Fruit fly (Drosophila melanogaster) whole organism, embryonic: ENCODE results near the gene CG34041.

ENCODE experiments used
- Atf-2 ChIP-seq: fragments of 200-800 bp; sonication (Bioruptor generic); optimal IDR thresholded peaks from 2 replicates; lab custom pipeline; 2016; ENCODE audit warnings: missing biosample characterization, missing genetic modification characterization
- CG10209 ChIP-seq: fragments of 200-800 bp; sonication (Bioruptor generic); optimal IDR thresholded peaks from 3 replicates; lab custom pipeline; 2017; ENCODE audit warnings: missing biosample characterization, mild to moderate bottlenecking, missing genetic modification characterization, missing genetic modification reagents
- CG11093 ChIP-seq: fragments of 200-800 bp; sonication (Bioruptor generic); IDR thresholded peaks from 3 replicates; pipeline ENCODE4 v1.3.6; 2022; ENCODE audit warnings: missing biosample characterization, missing genetic modification characterization
- CG12236 ChIP-seq: fragments of 200-800 bp; sonication (Bioruptor generic); optimal IDR thresholded peaks from 2 replicates; lab custom pipeline; 2016; ENCODE audit warnings: missing biosample characterization, missing genetic modification characterization
- CG12744 ChIP-seq: fragments of 200-800 bp; sonication (Bioruptor generic); optimal IDR thresholded peaks from 2 replicates; lab custom pipeline; 2016; ENCODE audit warnings: missing biosample characterization, missing genetic modification characterization
- CG14860 ChIP-seq: fragments of 200-800 bp; sonication (Bioruptor generic); IDR thresholded peaks from 3 replicates; pipeline ENCODE4 v1.3.6; 2022; ENCODE audit warnings: missing biosample characterization, missing genetic modification characterization; ENCODE audit not compliant: partially characterized antibody
- CG17385 ChIP-seq: fragments of 200-800 bp; sonication (Bioruptor generic); optimal IDR thresholded peaks from 3 replicates; lab custom pipeline; 2018; ENCODE audit warnings: missing biosample characterization, mild to moderate bottlenecking, missing genetic modification characterization
- CG18262 ChIP-seq: fragments of 200-800 bp; optimal IDR thresholded peaks from 3 replicates; lab custom pipeline; 2019; ENCODE audit warnings: missing biosample characterization, mild to moderate bottlenecking, missing genetic modification characterization, moderate library complexity
- CG2678 ChIP-seq: fragments of 200-800 bp; sonication (Bioruptor generic); optimal IDR thresholded peaks from 3 replicates; lab custom pipeline; 2019; ENCODE audit warnings: missing biosample characterization, mild to moderate bottlenecking, missing genetic modification characterization, moderate library complexity
- CG30431 ChIP-seq: fragments of 200-800 bp; sonication (Bioruptor generic); optimal IDR thresholded peaks from 2 replicates; lab custom pipeline; 2017; ENCODE audit warnings: missing biosample characterization, missing genetic modification characterization
- CG34224 ChIP-seq: fragments of 200-800 bp; sonication (Bioruptor generic); IDR thresholded peaks from 3 replicates; pipeline ENCODE4 v1.3.6; 2022; ENCODE audit warnings: missing biosample characterization, missing genetic modification characterization; ENCODE audit not compliant: partially characterized antibody
- CG42726 ChIP-seq: fragments of 200-800 bp; sonication (Bioruptor generic); IDR thresholded peaks from 2 replicates; pipeline ENCODE4 v1.3.6; 2022; ENCODE audit warnings: missing biosample characterization, missing genetic modification characterization; ENCODE audit not compliant: partially characterized antibody
- CG6272 ChIP-seq: fragments of 200-800 bp; sonication (Bioruptor generic); IDR thresholded peaks from 2 replicates; pipeline ENCODE4 v1.3.6; 2022; ENCODE audit warnings: missing biosample characterization, missing genetic modification characterization
- CG6791 ChIP-seq: fragments of 200-800 bp; sonication (Bioruptor generic); IDR thresholded peaks from 3 replicates; pipeline ENCODE4 v1.3.6; 2022; ENCODE audit warnings: missing biosample characterization, missing genetic modification characterization; ENCODE audit not compliant: partially characterized antibody
- CG7928 ChIP-seq: fragments of 200-800 bp; sonication (Bioruptor generic); optimal IDR thresholded peaks from 2 replicates; lab custom pipeline; 2017; ENCODE audit warnings: missing biosample characterization, mild to moderate bottlenecking, missing genetic modification characterization
- CG8290 ChIP-seq, 3 experiments: fragments of 200-800 bp; sonication (Bioruptor generic); optimal IDR thresholded peaks; 2 replicates each; lab custom pipeline; 2016 to 2019; ENCODE audit warnings: missing biosample characterization in 3 of 3, missing genetic modification characterization in 3 of 3, mild to moderate bottlenecking in 2 of 3, moderate library complexity in 1 of 3
- CG8388 ChIP-seq: fragments of 200-800 bp; sonication (Bioruptor generic); optimal IDR thresholded peaks from 2 replicates; lab custom pipeline; 2019; ENCODE audit warnings: missing biosample characterization, mild to moderate bottlenecking, missing genetic modification characterization, moderate library complexity
- CkIIα-i1 ChIP-seq: fragments of 200-800 bp; sonication (Bioruptor generic); IDR thresholded peaks from 2 replicates; pipeline ENCODE4 v1.3.6; 2022; ENCODE audit warnings: missing biosample characterization, missing genetic modification characterization
- D ChIP-seq, 2 experiments: fragments of 200-800 bp in 1 of 2; fragments of >200 bp in 1 of 2; sonication (Bioruptor generic) in 1 of 2; optimal IDR thresholded peaks; 2 replicates in 1 of 2; 3 replicates in 1 of 2; lab custom pipeline; 2017; ENCODE audit warnings: mild to moderate bottlenecking in 1 of 2, missing biosample characterization in 1 of 2, missing genetic modification characterization in 1 of 2, missing genetic modification reagents in 1 of 2
- HLH4C ChIP-seq: fragments of 200-800 bp; sonication (Bioruptor generic); IDR thresholded peaks from 3 replicates; pipeline ENCODE4 v1.3.6; 2022; ENCODE audit warnings: missing biosample characterization, missing genetic modification characterization; ENCODE audit not compliant: partially characterized antibody
- NFAT ChIP-seq: fragments of 200-800 bp; sonication (Bioruptor generic); IDR thresholded peaks from 2 replicates; pipeline ENCODE4 v1.3.6; 2022; ENCODE audit warnings: missing biosample characterization, missing genetic modification characterization
- Pdp1 ChIP-seq, 2 experiments: fragments of 200-800 bp; sonication (Bioruptor generic); optimal IDR thresholded peaks; 3 replicates each; lab custom pipeline; 2016; ENCODE audit warnings: missing biosample characterization in 2 of 2, missing genetic modification characterization in 2 of 2, mild to moderate bottlenecking in 1 of 2, moderate library complexity in 1 of 2
- Sry-β ChIP-seq: fragments of 200-800 bp; sonication (Bioruptor generic); optimal IDR thresholded peaks from 2 replicates; lab custom pipeline; 2018; ENCODE audit warnings: missing biosample characterization, mild to moderate bottlenecking, missing genetic modification characterization, moderate library complexity
- Usf ChIP-seq: fragments of 200-800 bp; sonication (Bioruptor generic); optimal IDR thresholded peaks from 2 replicates; lab custom pipeline; 2017; ENCODE audit warnings: missing genotype, missing biosample characterization, missing genetic modification characterization
- bigmax ChIP-seq: fragments of 200-800 bp; sonication (Bioruptor generic); optimal IDR thresholded peaks from 2 replicates; lab custom pipeline; 2018; ENCODE audit warnings: missing biosample characterization, mild to moderate bottlenecking, missing genetic modification characterization
- cas ChIP-seq: fragments of 200-800 bp; sonication (Bioruptor generic); IDR thresholded peaks from 2 replicates; pipeline ENCODE4 v1.3.6; 2022; ENCODE audit warnings: missing biosample characterization, missing genetic modification characterization
- chn ChIP-seq: fragments of 200-800 bp; sonication (Bioruptor generic); optimal IDR thresholded peaks from 2 replicates; lab custom pipeline; 2016; ENCODE audit warnings: missing biosample characterization, missing genetic modification characterization
- crol ChIP-seq: fragments of 200-800 bp; sonication (Bioruptor generic); IDR thresholded peaks from 2 replicates; pipeline ENCODE4 v1.3.6; 2022; ENCODE audit warnings: missing biosample characterization, missing genetic modification characterization
- dati ChIP-seq: fragments of 200-800 bp; sonication (Bioruptor generic); IDR thresholded peaks from 2 replicates; pipeline ENCODE4 v1.3.6; 2022; ENCODE audit warnings: missing biosample characterization, missing genetic modification characterization
- emc ChIP-seq: fragments of 200-800 bp; sonication (Bioruptor generic); optimal IDR thresholded peaks from 2 replicates; lab custom pipeline; 2016; ENCODE audit warnings: missing biosample characterization, missing genetic modification characterization
- en ChIP-seq: fragments of 200-800 bp; sonication (Bioruptor generic); optimal IDR thresholded peaks from 2 replicates; lab custom pipeline; 2016; ENCODE audit warnings: missing biosample characterization, missing genetic modification characterization
- exex ChIP-seq: fragments of 200-800 bp; sonication (Bioruptor generic); optimal IDR thresholded peaks from 4 replicates; lab custom pipeline; 2018; ENCODE audit warnings: missing biosample characterization, mild to moderate bottlenecking, missing genetic modification characterization, moderate library complexity
- fd102C ChIP-seq: fragments of 200-800 bp; sonication (Bioruptor generic); optimal IDR thresholded peaks from 2 replicates; lab custom pipeline; 2018; ENCODE audit warnings: missing biosample characterization, mild to moderate bottlenecking, missing genetic modification characterization, moderate library complexity
- fru ChIP-seq: fragments of >200 bp; optimal IDR thresholded peaks from 2 replicates; lab custom pipeline; 2017
- ftz-f1 ChIP-seq: fragments of 200-800 bp; sonication (Bioruptor generic); optimal IDR thresholded peaks from 2 replicates; lab custom pipeline; 2016; ENCODE audit warnings: missing biosample characterization, missing genetic modification characterization
- gt ChIP-seq: fragments of 200-800 bp; sonication (Bioruptor generic); IDR thresholded peaks from 2 replicates; pipeline ENCODE4 v1.3.6; 2022; ENCODE audit warnings: missing biosample characterization, missing genetic modification characterization
- jumu ChIP-seq: fragments of 200-800 bp; sonication (Bioruptor generic); optimal IDR thresholded peaks from 3 replicates; lab custom pipeline; 2016; ENCODE audit warnings: missing biosample characterization, missing genetic modification characterization
- ken ChIP-seq: fragments of 200-800 bp; sonication (Bioruptor generic); IDR thresholded peaks from 3 replicates; pipeline ENCODE4 v1.3.6; 2022; ENCODE audit warnings: missing biosample characterization, missing genetic modification characterization
- mirr ChIP-seq: fragments of 200-800 bp; sonication (Bioruptor generic); optimal IDR thresholded peaks from 3 replicates; lab custom pipeline; 2018; ENCODE audit warnings: missing biosample characterization, mild to moderate bottlenecking, missing genetic modification characterization
- nom ChIP-seq: fragments of 200-800 bp; sonication (Bioruptor generic); optimal IDR thresholded peaks from 2 replicates; lab custom pipeline; 2017; ENCODE audit warnings: missing biosample characterization, missing genetic modification characterization, mild to moderate bottlenecking, moderate library complexity, missing genetic modification reagents
- otp ChIP-seq: fragments of 200-800 bp; sonication (Bioruptor generic); IDR thresholded peaks from 3 replicates; pipeline ENCODE4, ENCODE4 v1.3.6; 2022; ENCODE audit warnings: missing biosample characterization, missing genetic modification characterization
- p53 ChIP-seq: fragments of 200-800 bp; sonication (Bioruptor generic); optimal IDR thresholded peaks from 2 replicates; lab custom pipeline; 2016; ENCODE audit warnings: missing biosample characterization, missing genetic modification characterization
- pb ChIP-seq: fragments of 200-800 bp; sonication (Bioruptor generic); optimal IDR thresholded peaks from 3 replicates; lab custom pipeline; 2016; ENCODE audit warnings: missing biosample characterization, missing genetic modification characterization
- pfk ChIP-seq: fragments of 200-800 bp; sonication (Bioruptor generic); optimal IDR thresholded peaks from 2 replicates; lab custom pipeline; 2018; ENCODE audit warnings: missing biosample characterization, mild to moderate bottlenecking, missing genetic modification characterization, moderate library complexity
- pho ChIP-seq: fragments of 200-800 bp; sonication (Bioruptor generic); optimal IDR thresholded peaks from 2 replicates; lab custom pipeline; 2016; ENCODE audit warnings: missing biosample characterization, missing genetic modification characterization
- phol ChIP-seq: fragments of 200-800 bp; sonication (Bioruptor generic); optimal IDR thresholded peaks from 3 replicates; lab custom pipeline; 2018; ENCODE audit warnings: missing biosample characterization, mild to moderate bottlenecking, missing genetic modification characterization, moderate library complexity
- shn ChIP-seq: fragments of 200-800 bp; sonication (Bioruptor generic); optimal IDR thresholded peaks from 3 replicates; lab custom pipeline; 2016; ENCODE audit warnings: missing biosample characterization, missing genetic modification characterization
- ssp ChIP-seq: fragments of 200-800 bp; sonication (Bioruptor generic); IDR thresholded peaks from 2 replicates; pipeline ENCODE4 v1.3.6; 2022; ENCODE audit warnings: missing biosample characterization, missing genetic modification characterization
- tio ChIP-seq: fragments of 200-800 bp; sonication (Bioruptor generic); optimal IDR thresholded peaks from 2 replicates; lab custom pipeline; 2017; ENCODE audit warnings: missing biosample characterization, missing genetic modification characterization, inconsistent platforms

CG34041 gene

DNA sequence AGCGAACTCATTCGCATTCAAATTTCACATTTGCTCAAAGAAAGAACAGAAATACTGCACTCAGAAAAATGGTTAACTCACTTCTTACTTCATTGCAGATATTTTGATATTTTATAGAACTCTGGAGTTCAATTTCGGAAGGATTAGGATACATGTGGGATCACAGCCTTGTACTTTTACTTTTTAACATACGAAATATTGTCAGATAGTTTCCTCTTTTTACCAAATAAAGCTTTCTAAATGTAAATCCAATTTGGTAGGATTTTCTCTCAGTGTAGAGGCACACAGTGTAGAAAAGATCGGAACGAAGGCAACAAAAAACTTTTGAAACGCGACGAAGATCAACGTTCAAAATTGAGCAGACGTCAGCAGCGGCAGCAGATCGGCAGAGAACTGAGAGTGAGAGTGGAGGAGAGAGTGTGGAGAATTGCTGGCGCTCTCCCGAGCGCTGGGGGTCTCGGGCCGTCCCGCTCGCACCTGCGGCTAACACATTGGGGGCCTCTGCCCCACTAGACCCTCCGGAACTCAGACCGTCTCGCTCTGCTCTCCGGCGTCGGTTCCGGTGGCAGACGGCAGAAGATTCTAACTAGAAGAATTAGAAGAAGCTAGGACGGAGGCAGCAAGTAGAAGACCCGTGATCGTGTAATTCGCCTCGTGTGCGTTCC, 24.3 kb downstream of the CG34041 start, which contains the start of gene tmod (continued):
- no peak for TF ChIP-seq fd102C
- TF ChIP-seq shn (GFP tag; lab: Kevin White, UChicago), result peak; percentile 37
- TF ChIP-seq CG17385, result peak; percentile 45
- TF ChIP-seq CG11093 (GFP tag; lab: Robert Waterston, UW), result no peak
- TF ChIP-seq chn (GFP tag; lab: Kevin White, UChicago), result no peak
- peak; percentile 77 for TF ChIP-seq CG2678 (tag; lab: Kevin White, UChicago)
- peak; percentile 85 for TF ChIP-seq crol (GFP tag; lab: Robert Waterston, UW)
- peak; percentile 66; the same call in 2 of the 3 replicates for TF ChIP-seq ken (GFP tag; lab: Robert Waterston, UW)
- TF ChIP-seq ftz-f1 (GFP tag; lab: Kevin White, UChicago), result peak; percentile 36
- TF ChIP-seq CG12236, result no peak
- TF ChIP-seq CG10209 (GFP tag; lab: Kevin White, UChicago), result peak; percentile 41
- peak; percentile 32 for TF ChIP-seq mirr (GFP tag; lab: Kevin White, UChicago)
- TF ChIP-seq Pdp1 (GFP tag; optimal IDR thresholded peaks at IDR 0.05; lab: Kevin White, UChicago), result peak in 1 of 2 experiments; percentile 53
- TF ChIP-seq en (GFP tag; lab: Kevin White, UChicago), result peak; percentile 30
- TF ChIP-seq pfk (GFP tag; lab: Kevin White, UChicago), result no peak
- peak; percentile 65 for TF ChIP-seq CG18262 (tag; lab: Kevin White, UChicago)
- TF ChIP-seq NFAT (GFP tag; lab: Robert Waterston, UW), result 0 out of 2 replicates have a peak, but pooled peaks have one; percentile 7
- no peak for TF ChIP-seq CG30431
- no peak for TF ChIP-seq pho (GFP tag; lab: Kevin White, UChicago)
- TF ChIP-seq dati (GFP tag; lab: Robert Waterston, UW), result no peak; the same call in 1 of the 2 replicates
- TF ChIP-seq gt, result no peak
- TF ChIP-seq cas (GFP tag; lab: Robert Waterston, UW), result no peak
- peak; percentile 27 for TF ChIP-seq Atf-2 (GFP tag; lab: Kevin White, UChicago)
- peak; percentile 57 for TF ChIP-seq CG34224 (GFP tag; lab: Robert Waterston, UW)
- no peak for TF ChIP-seq CG14860
- TF ChIP-seq emc, result no peak
- TF ChIP-seq exex, result no peak
- TF ChIP-seq CG12744 (GFP tag; lab: Kevin White, UChicago), result no peak
- peak; percentile 54 for TF ChIP-seq CG8388
- no peak for TF ChIP-seq D (optimal IDR thresholded peaks at IDR 0.05; lab: Kevin White, UChicago)
- peak; percentile 38 for TF ChIP-seq D (GFP tag; optimal IDR thresholded peaks at IDR 0.05; lab: Kevin White, UChicago)
- no peak for TF ChIP-seq CG6272 (GFP tag; lab: Robert Waterston, UW)
- no peak for TF ChIP-seq CG42726 (GFP tag; lab: Robert Waterston, UW)
- TF ChIP-seq fru (lab: Kevin White, UChicago), result no peak
- TF ChIP-seq tio (GFP tag; lab: Kevin White, UChicago), result peak; percentile 34
- no peak for TF ChIP-seq nom
- no peak for TF ChIP-seq bigmax (GFP tag; lab: Kevin White, UChicago)
- TF ChIP-seq Usf (GFP tag; lab: Kevin White, UChicago), result no peak
- TF ChIP-seq CG7928, result no peak
- no peak for TF ChIP-seq CG6791 (GFP tag; lab: Robert Waterston, UW)
- no peak for TF ChIP-seq ssp
- no peak for TF ChIP-seq HLH4C (GFP tag; lab: Robert Waterston, UW)
- no peak for TF ChIP-seq p53 (GFP tag; lab: Kevin White, UChicago)
- no peak for TF ChIP-seq CkIIα-i1 (GFP tag; lab: Robert Waterston, UW)
- TF ChIP-seq CG8290 (GFP tag; optimal IDR thresholded peaks at IDR 0.05; lab: Kevin White, UChicago), result no peak
- peak in 1 of 2 experiments; percentile 38 for TF ChIP-seq CG8290 (tag; optimal IDR thresholded peaks at IDR 0.05; lab: Kevin White, UChicago)
- TF ChIP-seq Sry-β (GFP tag; lab: Kevin White, UChicago), result peak; percentile 32
- no peak for TF ChIP-seq pb (GFP tag; lab: Kevin White, UChicago)
- TF ChIP-seq jumu (GFP tag; lab: Kevin White, UChicago), result peak; percentile 14
- TF ChIP-seq phol (tag; lab: Kevin White, UChicago), result peak; percentile 82
- no peak for TF ChIP-seq otp (GFP tag; lab: Robert Waterston, UW)
